Worm (Caenorhabditis elegans) whole organism, L2 larva: ENCODE measurements around the gene elp-1.

Experiments used
- F13H6.1 ChIP-seq: sonication (generic microtip); optimal IDR thresholded peaks from 2 replicates; lab custom pipeline; 2016; ENCODE audit warnings: missing genetic modification characterization, missing compliant biosample characterization
- R02D3.7 ChIP-seq: fragments of 150-350 bp; optimal IDR thresholded peaks from 2 replicates; lab custom pipeline; 2014; ENCODE audit warnings: missing biosample characterization, missing genetic modification characterization
- Y55F3AM.14 ChIP-seq: fragments of 200-800 bp; sonication (Bioruptor generic); optimal IDR thresholded peaks from 2 replicates; lab custom pipeline; 2018; ENCODE audit warnings: mild to moderate bottlenecking, missing genetic modification characterization, missing compliant biosample characterization
- ZK546.5 ChIP-seq: sonication (generic microtip); optimal IDR thresholded peaks from 2 replicates; lab custom pipeline; 2017; ENCODE audit warnings: missing biosample characterization, missing genetic modification characterization
- ama-1 ChIP-seq: fragments of 150-350 bp; optimal IDR thresholded peaks from 2 replicates; lab custom pipeline; 2018; ENCODE audit warnings: inconsistent platforms
- elt-3 ChIP-seq: sonication (generic microtip); optimal IDR thresholded peaks from 2 replicates; lab custom pipeline; 2017; ENCODE audit warnings: missing biosample characterization, missing genetic modification characterization
- lin-13 ChIP-seq: fragments of 150-350 bp; optimal IDR thresholded peaks from 2 replicates; lab custom pipeline; 2014; ENCODE audit warnings: missing biosample characterization, missing genetic modification reagents, missing genetic modification characterization
- nhr-11 ChIP-seq: fragments of 150-350 bp; optimal IDR thresholded peaks from 2 replicates; lab custom pipeline; 2014; ENCODE audit warnings: missing biosample characterization, missing genetic modification characterization
- nhr-129 ChIP-seq: fragments of 150-350 bp; optimal IDR thresholded peaks from 2 replicates; lab custom pipeline; 2014; ENCODE audit warnings: missing biosample characterization, missing genetic modification characterization
- skn-1 ChIP-seq: sonication (generic microtip); optimal IDR thresholded peaks from 2 replicates; lab custom pipeline; 2017; ENCODE audit warnings: missing biosample characterization, missing genetic modification characterization

DNA sequence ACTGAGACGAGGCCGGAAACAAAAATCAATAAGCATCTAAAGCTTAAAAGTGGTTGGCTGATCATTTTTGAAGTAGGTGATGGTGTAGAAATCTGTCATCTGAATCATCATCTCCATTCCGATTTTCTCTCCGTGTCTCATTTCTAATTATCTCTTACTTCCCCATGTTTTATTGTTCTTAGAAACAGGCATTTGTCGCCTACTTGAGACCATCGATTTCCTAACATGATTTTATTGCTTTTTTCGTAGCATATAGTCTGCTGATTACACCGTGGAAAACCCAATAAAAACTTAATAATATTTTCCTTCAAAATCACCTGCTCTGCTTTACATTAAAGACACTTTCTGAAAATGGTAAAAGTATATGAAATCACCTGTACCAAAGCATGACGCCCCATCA lies 5.3 kb upstream of the elp-1 start, which contains the start of gene F38A6.4:
- TF ChIP-seq nhr-129 (tag; lab: Kevin White, UChicago) (no peak), skn-1 (tag; lab: Kevin White, UChicago) (no peak), F13H6.1 (tag; lab: Kevin White, UChicago) (no peak), ama-1 (no peak), R02D3.7 (tag; lab: Kevin White, UChicago) (no peak), elt-3 (tag; lab: Kevin White, UChicago) (no peak), nhr-11 (no peak), ZK546.5 (tag; lab: Kevin White, UChicago) (no peak), lin-13 (no peak), Y55F3AM.14 (GFP tag; lab: Kevin White, UChicago) (no peak)
